Worm (Caenorhabditis elegans): ENCODE data around the gene gcy-20.

gcy-20 gene

ce11 chrV:16292409-16292808, 38.8 kb upstream of the gcy-20 start, which contains the start of gene oac-5:
Gene oac-5 (plus strand): TSS chrV:16292709.
- no peak for TF ChIP-seq ceh-9 (tag; optimal IDR thresholded peaks at IDR 0.05)
- TF ChIP-seq pag-3 (tag; optimal IDR thresholded peaks at IDR 0.05; ENCODE audit: borderline replicate concordance) = no peak
- TF ChIP-seq pax-1 (tag; optimal IDR thresholded peaks at IDR 0.05) = no peak
- no peak for TF ChIP-seq ceh-30 (tag; optimal IDR thresholded peaks at IDR 0.05)
- TF ChIP-seq ceh-34 (tag; optimal IDR thresholded peaks at IDR 0.05) = no peak
- no peak for TF ChIP-seq ttx-3 (tag; optimal IDR thresholded peaks at IDR 0.05)
- TF ChIP-seq C08G9.2 (tag; optimal IDR thresholded peaks at IDR 0.05) = no peak
- TF ChIP-seq pat-9 (tag; optimal IDR thresholded peaks at IDR 0.05) = no peak
- TF ChIP-seq pros-1 (tag; optimal IDR thresholded peaks at IDR 0.05) = no peak
- TF ChIP-seq unc-55 (GFP tag; optimal IDR thresholded peaks at IDR 0.05) = no peak
- TF ChIP-seq hlh-6 (tag; optimal IDR thresholded peaks at IDR 0.05) = no peak
- no peak for TF ChIP-seq Y22D7AL.16 (tag; optimal IDR thresholded peaks at IDR 0.05)
- TF ChIP-seq unc-42 (tag; optimal IDR thresholded peaks at IDR 0.05) = no peak
- TF ChIP-seq ceh-6 (GFP tag; optimal IDR thresholded peaks at IDR 0.05) = no peak
- no peak for TF ChIP-seq hlh-8 (tag; optimal IDR thresholded peaks at IDR 0.05)
- no peak for TF ChIP-seq lim-6 (tag; optimal IDR thresholded peaks at IDR 0.05)
- no peak for TF ChIP-seq ama-1 (optimal IDR thresholded peaks at IDR 0.05)
- TF ChIP-seq npax-4 (tag; optimal IDR thresholded peaks at IDR 0.05) = no peak

ce11 chrV:16287619-16288018, 34.0 kb upstream of the gcy-20 start, which contains the start of gene F28G4.3:
Gene F28G4.3 (minus strand): TSS chrV:16287719.
- TF ChIP-seq ahr-1 (tag; optimal IDR thresholded peaks at IDR 0.05) (no peak), nhr-232 (tag; optimal IDR thresholded peaks at IDR 0.05) (no peak), fax-1 (tag; optimal IDR thresholded peaks at IDR 0.05) (no peak), ceh-6 (GFP tag; optimal IDR thresholded peaks at IDR 0.05) (no peak), mec-3 (tag; optimal IDR thresholded peaks at IDR 0.05; ENCODE audit: borderline replicate concordance) (no peak), sox-2 (GFP tag; IDR thresholded peaks at IDR 0.05) (no peak), nhr-11 (tag; optimal IDR thresholded peaks at IDR 0.05) (no peak), sdc-2 (tag; optimal IDR thresholded peaks at IDR 0.05) (no peak), T23F11.4 (GFP tag; optimal IDR thresholded peaks at IDR 0.05) (no peak), fkh-6 (tag; optimal IDR thresholded peaks at IDR 0.05) (no peak), nfya-1 (tag; optimal IDR thresholded peaks at IDR 0.05) (no peak), syd-9 (tag; optimal IDR thresholded peaks at IDR 0.05) (no peak), ceh-22 (tag; optimal IDR thresholded peaks at IDR 0.05) (no peak)

- no peak for TF ChIP-seq dve-1 (tag; optimal IDR thresholded peaks at IDR 0.05)
- TF ChIP-seq C08G9.2 (tag; optimal IDR thresholded peaks at IDR 0.05) = no peak
- TF ChIP-seq sdc-2 (tag; optimal IDR thresholded peaks at IDR 0.05) = no peak
- TF ChIP-seq unc-86 (tag; optimal IDR thresholded peaks at IDR 0.05) = no peak
- TF ChIP-seq sox-4 (tag; optimal IDR thresholded peaks at IDR 0.05) = no peak
- no peak for TF ChIP-seq fkh-10 (GFP tag; optimal IDR thresholded peaks at IDR 0.05)
- no peak for TF ChIP-seq tbx-7 (tag; optimal IDR thresholded peaks at IDR 0.05)
- TF ChIP-seq ceh-6 (GFP tag; optimal IDR thresholded peaks at IDR 0.05) = no peak
- no peak for TF ChIP-seq ceh-24 (tag; optimal IDR thresholded peaks at IDR 0.05)
- TF ChIP-seq eyg-1 (tag; optimal IDR thresholded peaks at IDR 0.05) = no peak
- no peak for TF ChIP-seq pha-2 (tag; optimal IDR thresholded peaks at IDR 0.05)
- TF ChIP-seq pqm-1 (tag; optimal IDR thresholded peaks at IDR 0.05) = no peak
- no peak for TF ChIP-seq ahr-1 (tag; optimal IDR thresholded peaks at IDR 0.05)
- no peak for TF ChIP-seq rnt-1 (tag; optimal IDR thresholded peaks at IDR 0.05)
- no peak for TF ChIP-seq ceh-30 (tag; optimal IDR thresholded peaks at IDR 0.05)
- no peak for TF ChIP-seq hlh-13 (GFP tag; optimal IDR thresholded peaks at IDR 0.05)
- TF ChIP-seq elt-2 (tag; optimal IDR thresholded peaks at IDR 0.05) = no peak
Measured at ce11 chrV:16285794-16286193, 32.2 kb upstream of the gcy-20 start, which contains the start of gene F28G4.4. Gene F28G4.4 (minus strand): TSS chrV:16285894.

Data from whole organism, late embryonic.